Worm (Caenorhabditis elegans) whole organism, L4 larva: ENCODE measurements around the gene kel-8.
A peak's percentile ranks its signal among the peaks of the same experiment; 100 is the strongest.

Experiments used
- F26F4.8 ChIP-seq: fragments of 200-800 bp; sonication (Bioruptor generic); conservative IDR thresholded peaks from 2 replicates; pipeline ENCODE4 v1.3.6; 2022; ENCODE audit warnings: missing genetic modification characterization, missing compliant biosample characterization
- F37D6.2 ChIP-seq: sonication (generic microtip); optimal IDR thresholded peaks from 2 replicates; lab custom pipeline; 2016; ENCODE audit warnings: mild to moderate bottlenecking, missing genetic modification characterization, missing compliant biosample characterization
- T26A8.4 ChIP-seq: fragments of 200-800 bp; sonication (Bioruptor generic); IDR thresholded peaks from 2 replicates; pipeline ENCODE4 v1.3.6; 2022; ENCODE audit warnings: missing genetic modification characterization, missing compliant biosample characterization
- Y105C5A.15 ChIP-seq: fragments of 200-800 bp; sonication (Bioruptor generic); IDR thresholded peaks from 2 replicates; pipeline ENCODE4 v1.3.6; 2022; ENCODE audit warnings: missing genetic modification characterization, missing compliant biosample characterization
- Y48G9A.11 ChIP-seq: fragments of 200-800 bp; sonication (Bioruptor generic); IDR thresholded peaks from 2 replicates; pipeline ENCODE4 v1.3.6; 2022; ENCODE audit warnings: missing genetic modification reagents, missing genetic modification characterization, missing compliant biosample characterization
- ZK337.2 ChIP-seq: fragments of 200-800 bp; sonication (Bioruptor generic); IDR thresholded peaks from 2 replicates; pipeline ENCODE4 v1.3.6; 2022; ENCODE audit warnings: missing genetic modification reagents, missing genetic modification characterization, missing compliant biosample characterization
- aha-1 ChIP-seq: fragments of 150-350 bp; peaks from one replicate; lab custom pipeline; 2014; ENCODE audit warnings: missing biosample characterization, missing genetic modification characterization
- aly-2 ChIP-seq: sonication (generic microtip); optimal IDR thresholded peaks from 2 replicates; lab custom pipeline; 2018; ENCODE audit warnings: missing biosample characterization, missing genetic modification characterization
- ctbp-1 ChIP-seq: fragments of 200-800 bp; sonication (Bioruptor generic); IDR thresholded peaks from 2 replicates; pipeline ENCODE4 v1.3.6; 2022; ENCODE audit warnings: missing genetic modification reagents, missing genetic modification characterization, missing compliant biosample characterization
- daf-12 ChIP-seq: fragments of 150-350 bp; optimal IDR thresholded peaks from 2 replicates; lab custom pipeline; 2014; ENCODE audit warnings: missing biosample characterization, missing genetic modification reagents, missing genetic modification characterization
- daf-16 ChIP-seq, 3 experiments: sonication (generic microtip); optimal IDR thresholded peaks; 2 replicates each; lab custom pipeline; 2016 to 2017; ENCODE audit warnings: missing genetic modification characterization in 3 of 3, missing genetic modification reagents in 3 of 3, mild to moderate bottlenecking in 2 of 3, missing compliant biosample characterization in 2 of 3, missing biosample characterization in 1 of 3, moderate library complexity in 1 of 3
- daf-19 ChIP-seq: fragments of 200-800 bp; sonication (Bioruptor generic); conservative IDR thresholded peaks from 2 replicates; pipeline ENCODE4 v1.3.6; 2022; ENCODE audit warnings: missing genetic modification characterization, missing compliant biosample characterization
- dpl-1 ChIP-seq: fragments of 150-350 bp; optimal IDR thresholded peaks from 2 replicates; lab custom pipeline; 2014; ENCODE audit warnings: missing biosample characterization, missing genetic modification reagents, missing genetic modification characterization
- duxl-1 ChIP-seq: sonication (generic microtip); optimal IDR thresholded peaks from 2 replicates; lab custom pipeline; 2016; ENCODE audit warnings: mild to moderate bottlenecking, missing genetic modification characterization, moderate library complexity, missing compliant biosample characterization; ENCODE audit not compliant: poor library complexity
- dve-1 ChIP-seq: sonication (generic microtip); optimal IDR thresholded peaks from 2 replicates; lab custom pipeline; 2017; ENCODE audit warnings: antibody characterized with exemption, mild to moderate bottlenecking, missing genetic modification characterization, missing compliant biosample characterization; ENCODE audit not compliant: insufficient read depth
- hlh-11 ChIP-seq: fragments of 200-800 bp; sonication (Bioruptor generic); optimal IDR thresholded peaks from 2 replicates; lab custom pipeline; 2018; ENCODE audit warnings: mild to moderate bottlenecking, missing genetic modification characterization, missing compliant biosample characterization
- hlh-30 ChIP-seq: sonication (generic microtip); optimal IDR thresholded peaks from 2 replicates; lab custom pipeline; 2017; ENCODE audit warnings: antibody characterized with exemption, mild to moderate bottlenecking, missing genetic modification characterization, missing compliant biosample characterization; ENCODE audit not compliant: insufficient read depth
- hmg-1.1 ChIP-seq: fragments of 200-800 bp; sonication (Bioruptor generic); IDR thresholded peaks from 2 replicates; pipeline ENCODE4 v1.3.6; 2022; ENCODE audit warnings: missing genetic modification reagents, missing genetic modification characterization, missing compliant biosample characterization
- lin-38 ChIP-seq: fragments of 200-800 bp; sonication (Bioruptor generic); IDR thresholded peaks from 2 replicates; pipeline ENCODE4 v1.3.6; 2022; ENCODE audit warnings: missing genetic modification reagents, missing genetic modification characterization, missing compliant biosample characterization
- lsy-2 ChIP-seq, 2 experiments: fragments of 150-350 bp in 1 of 2; sonication (generic microtip) in 1 of 2; optimal IDR thresholded peaks; 2 replicates each; lab custom pipeline; 2014 to 2017; ENCODE audit warnings: missing biosample characterization in 2 of 2, missing genetic modification characterization in 2 of 2
- madf-5 ChIP-seq, 2 experiments: fragments of 200-800 bp; sonication (Bioruptor generic); IDR thresholded peaks; 2 replicates each; pipeline ENCODE4 v1.3.6; 2022; ENCODE audit warnings: missing compliant biosample characterization in 2 of 2, missing genetic modification characterization in 2 of 2
- mdl-1 ChIP-seq, 2 experiments: fragments of 150-350 bp in 1 of 2; sonication (generic microtip) in 1 of 2; optimal IDR thresholded peaks; 2 replicates each; lab custom pipeline; 2014 to 2017; ENCODE audit warnings: missing biosample characterization in 2 of 2, missing genetic modification characterization in 2 of 2
- mep-1 ChIP-seq: fragments of 150-350 bp; sonication (generic microtip); optimal IDR thresholded peaks from 3 replicates; lab custom pipeline; 2014; ENCODE audit warnings: missing biosample characterization, missing genetic modification characterization
- mes-2 ChIP-seq: sonication (generic microtip); optimal IDR thresholded peaks from 2 replicates; lab custom pipeline; 2016; ENCODE audit warnings: missing genotype, mild to moderate bottlenecking, missing genetic modification characterization, missing compliant biosample characterization; ENCODE audit not compliant: poor library complexity, severe bottlenecking
- mxl-3 ChIP-seq: fragments of 200-800 bp; sonication (Bioruptor generic); optimal IDR thresholded peaks from 2 replicates; lab custom pipeline; 2018; ENCODE audit warnings: mild to moderate bottlenecking, missing genetic modification characterization, missing compliant biosample characterization
- nhr-11 ChIP-seq: fragments of 150-350 bp; optimal IDR thresholded peaks from 2 replicates; lab custom pipeline; 2014; ENCODE audit warnings: missing biosample characterization, missing genetic modification characterization
- nhr-111 ChIP-seq: fragments of 200-800 bp; sonication (Bioruptor generic); optimal IDR thresholded peaks from 2 replicates; lab custom pipeline; 2018; ENCODE audit warnings: mild to moderate bottlenecking, missing genetic modification characterization, missing compliant biosample characterization
- nhr-25 ChIP-seq: sonication (generic microtip); optimal IDR thresholded peaks from 2 replicates; lab custom pipeline; 2017; ENCODE audit warnings: missing genetic modification characterization, mild to moderate bottlenecking, missing compliant biosample characterization, antibody characterized with exemption, moderate library complexity, borderline replicate concordance; ENCODE audit not compliant: insufficient read depth
- nhr-28 ChIP-seq: fragments of 150-350 bp; optimal IDR thresholded peaks from 2 replicates; lab custom pipeline; 2014; ENCODE audit warnings: missing biosample characterization, missing genetic modification characterization
- nhr-41 ChIP-seq: fragments of 200-800 bp; sonication (Bioruptor generic); IDR thresholded peaks from 2 replicates; pipeline ENCODE4 v1.3.6; 2022; ENCODE audit warnings: missing genetic modification reagents, missing genetic modification characterization, missing compliant biosample characterization
- nhr-42 ChIP-seq: fragments of 200-800 bp; sonication (Bioruptor generic); IDR thresholded peaks from 2 replicates; pipeline ENCODE4 v1.3.6; 2022; ENCODE audit warnings: missing genetic modification characterization, missing compliant biosample characterization
- pha-4 ChIP-seq, 2 experiments: fragments of 150-350 bp in 1 of 2; fragments of 200-800 bp in 1 of 2; sonication (Bioruptor generic) in 1 of 2; IDR thresholded peaks in 1 of 2; optimal IDR thresholded peaks in 1 of 2; 2 replicates each; pipeline versions ENCODE4 v1.3.6 to Lab custom; 2014 to 2022; ENCODE audit warnings: missing genetic modification characterization in 2 of 2, missing genetic modification reagents in 2 of 2, missing biosample characterization in 1 of 2, missing compliant biosample characterization in 1 of 2
- php-3 ChIP-seq: fragments of 200-800 bp; sonication (Bioruptor generic); IDR thresholded peaks from 2 replicates; pipeline ENCODE4 v1.3.6; 2022; ENCODE audit warnings: missing genetic modification reagents, missing genetic modification characterization, missing compliant biosample characterization
- pqm-1 ChIP-seq: sonication (generic microtip); optimal IDR thresholded peaks from 2 replicates; lab custom pipeline; 2017; ENCODE audit warnings: missing biosample characterization, missing genetic modification characterization
- set-16 ChIP-seq: fragments of 200-800 bp; sonication (Bioruptor generic); IDR thresholded peaks from 2 replicates; pipeline ENCODE4 v1.3.6; 2022; ENCODE audit warnings: missing genetic modification reagents, missing genetic modification characterization, missing compliant biosample characterization
- snpc-1.2 ChIP-seq: fragments of 200-800 bp; sonication (Bioruptor generic); IDR thresholded peaks from 2 replicates; pipeline ENCODE4 v1.3.6; 2022; ENCODE audit warnings: missing genetic modification reagents, missing genetic modification characterization, missing compliant biosample characterization
- snpc-4 ChIP-seq: fragments of 150-350 bp; optimal IDR thresholded peaks from 2 replicates; lab custom pipeline; 2014; ENCODE audit warnings: missing biosample characterization, missing genetic modification characterization
- spr-1 ChIP-seq: sonication (generic microtip); optimal IDR thresholded peaks from 2 replicates; lab custom pipeline; 2016; ENCODE audit warnings: mild to moderate bottlenecking, missing genetic modification characterization, missing compliant biosample characterization
- spr-3 ChIP-seq: fragments of 200-800 bp; sonication (Bioruptor generic); optimal IDR thresholded peaks from 2 replicates; lab custom pipeline; 2018; ENCODE audit warnings: mild to moderate bottlenecking, missing genetic modification characterization, missing compliant biosample characterization
- tra-1 ChIP-seq: fragments of 200-800 bp; sonication (Bioruptor generic); IDR thresholded peaks from 2 replicates; pipeline ENCODE4 v1.3.6; 2022; ENCODE audit warnings: missing genetic modification reagents, missing genetic modification characterization, missing compliant biosample characterization
- unc-130 ChIP-seq: sonication (generic microtip); optimal IDR thresholded peaks from 2 replicates; lab custom pipeline; 2016; ENCODE audit warnings: missing genetic modification reagents, missing genetic modification characterization, missing compliant biosample characterization
- unc-62 ChIP-seq, 3 experiments: fragments of 150-350 bp in 1 of 3; sonication (generic microtip); optimal IDR thresholded peaks in 2 of 3; peaks in 1 of 3; 1 replicate in 1 of 3; 2 replicates in 2 of 3; lab custom pipeline; 2014 to 2017; ENCODE audit warnings: missing biosample characterization in 3 of 3, missing genetic modification characterization in 3 of 3, missing genetic modification reagents in 3 of 3, missing genotype in 1 of 3
- zip-11 ChIP-seq: fragments of 200-800 bp; sonication (Bioruptor generic); IDR thresholded peaks from 2 replicates; pipeline ENCODE4 v1.3.6; 2022; ENCODE audit warnings: missing genetic modification characterization, missing compliant biosample characterization

kel-8 gene

ce11 chrV:2657682-2658081 lies 13.6 kb upstream of the kel-8 start:
- TF ChIP-seq dpl-1 (GFP tag; lab: Kevin White, UChicago) (peak; percentile 10), mdl-1 (tag; optimal IDR thresholded peaks at IDR 0.05; lab: Kevin White, UChicago) (no peak), zip-11 (GFP tag; lab: Robert Waterston, UW) (no peak), nhr-25 (no peak), hlh-30 (tag; lab: Kevin White, UChicago) (no peak), F37D6.2 (no peak), pqm-1 (tag; lab: Kevin White, UChicago) (peak; percentile 9), mep-1 (peak; percentile 36), daf-12 (tag; lab: Kevin White, UChicago) (no peak), hlh-11 (tag; lab: Kevin White, UChicago) (peak; percentile 13), lin-38 (GFP tag; lab: Robert Waterston, UW) (peak; percentile 90), aha-1 (tag; lab: Kevin White, UChicago) (no peak), unc-62 (GFP tag; optimal IDR thresholded peaks at IDR 0.05 in 1 of 2; lab: Kevin White, UChicago) (peak in 1 of 2 experiments; percentile 21), unc-62 (tag; optimal IDR thresholded peaks at IDR 0.05; lab: Kevin White, UChicago) (no peak), mes-2 (tag; lab: Kevin White, UChicago) (peak; percentile 27), pha-4 (GFP tag; IDR thresholded peaks at IDR 0.05; lab: Robert Waterston, UW) (no peak), pha-4 (tag; optimal IDR thresholded peaks at IDR 0.05; lab: Kevin White, UChicago) (no peak), php-3 (no peak), daf-16 (GFP tag; optimal IDR thresholded peaks at IDR 0.05; lab: Kevin White, UChicago) (no peak), daf-16 (tag; optimal IDR thresholded peaks at IDR 0.05; lab: Kevin White, UChicago) (peak; percentile 66), duxl-1 (tag; lab: Kevin White, UChicago) (no peak), dve-1 (peak; percentile 51), nhr-28 (tag; lab: Kevin White, UChicago) (peak; percentile 18), nhr-42 (GFP tag; lab: Robert Waterston, UW) (no peak), spr-3 (no peak), spr-1 (no peak), lsy-2 (tag; optimal IDR thresholded peaks at IDR 0.05; lab: Kevin White, UChicago) (peak in 1 of 2 experiments; percentile 54), snpc-4 (tag; lab: Kevin White, UChicago) (no peak), nhr-11 (no peak), set-16 (GFP tag; lab: Robert Waterston, UW) (no peak), aly-2 (tag; lab: Kevin White, UChicago) (no peak)

- TF ChIP-seq unc-130 (GFP tag; lab: Kevin White, UChicago) (no peak), tra-1 (GFP tag; lab: Robert Waterston, UW) (no peak), unc-62 (GFP tag; optimal IDR thresholded peaks at IDR 0.05 in 1 of 2; lab: Kevin White, UChicago) (peak in 1 of 2 experiments; percentile 93), unc-62 (tag; optimal IDR thresholded peaks at IDR 0.05; lab: Kevin White, UChicago) (no peak)
Observed at ce11 chrV:2660457-2660856, 10.8 kb upstream of the kel-8 start.

- TF ChIP-seq snpc-1.2 (GFP tag; lab: Robert Waterston, UW) (peak; percentile 79), nhr-41 (peak; percentile 65; the same call in 1 of the 2 replicates), php-3 (0 out of 2 replicates have a peak, but pooled peaks have one; percentile 50), F26F4.8 (GFP tag; lab: Robert Waterston, UW) (peak; percentile 90), unc-62 (GFP tag; optimal IDR thresholded peaks at IDR 0.05 in 1 of 2; lab: Kevin White, UChicago) (no peak), unc-62 (tag; optimal IDR thresholded peaks at IDR 0.05; lab: Kevin White, UChicago) (no peak), nhr-42 (GFP tag; lab: Robert Waterston, UW) (0 out of 2 replicates have a peak, but pooled peaks have one; percentile 29), nhr-11 (no peak), pqm-1 (tag; lab: Kevin White, UChicago) (no peak), madf-5 (GFP tag; IDR thresholded peaks at IDR 0.05; lab: Robert Waterston, UW) (peak; percentile 51 to 83; a peak in 3 of 4 replicates), mes-2 (tag; lab: Kevin White, UChicago) (peak; percentile 70), daf-16 (GFP tag; optimal IDR thresholded peaks at IDR 0.05; lab: Kevin White, UChicago) (peak in 1 of 2 experiments; percentile 57), daf-16 (tag; optimal IDR thresholded peaks at IDR 0.05; lab: Kevin White, UChicago) (peak; percentile 90), daf-19 (no peak), Y48G9A.11 (peak; percentile 72), T26A8.4 (GFP tag; lab: Robert Waterston, UW) (peak; percentile 48), hmg-1.1 (GFP tag; lab: Robert Waterston, UW) (no peak), Y105C5A.15 (GFP tag; lab: Robert Waterston, UW) (0 out of 2 replicates have a peak, but pooled peaks have one; percentile 47), ctbp-1 (GFP tag; lab: Robert Waterston, UW) (peak; percentile 66), nhr-111 (peak; percentile 82), dve-1 (peak; percentile 10), mxl-3 (GFP tag; lab: Kevin White, UChicago) (peak; percentile 17), ZK337.2 (no peak)
Observed at ce11 chrV:2664525-2665053, 6.7 kb upstream of the kel-8 start, which contains the start of gene ndx-2. TSS of gene ndx-2 (minus strand) at chrV:2665003.
